Fruit fly (Drosophila melanogaster) whole organism, adult: ENCODE measurements around the gene CG11052.

Experiments used
- CG11617 ChIP-seq: fragments of 200-800 bp; sonication (Bioruptor generic); optimal IDR thresholded peaks from 2 replicates; lab custom pipeline; 2017; ENCODE audit warnings: mild to moderate bottlenecking, missing biosample characterization, missing genetic modification reagents, missing genetic modification characterization
- CG12768 ChIP-seq: fragments of 200-800 bp; sonication (Bioruptor generic); optimal IDR thresholded peaks from 2 replicates; lab custom pipeline; 2017; ENCODE audit warnings: missing biosample characterization, missing genetic modification characterization, mild to moderate bottlenecking, moderate library complexity, missing genetic modification reagents
- CG14711 ChIP-seq: fragments of 200-800 bp; sonication (Bioruptor generic); optimal IDR thresholded peaks from 2 replicates; lab custom pipeline; 2018; ENCODE audit warnings: missing biosample characterization, mild to moderate bottlenecking, missing genetic modification characterization, moderate library complexity
- CG1620 ChIP-seq: fragments of 200-800 bp; sonication (Bioruptor generic); optimal IDR thresholded peaks from 2 replicates; lab custom pipeline; 2016; ENCODE audit warnings: missing biosample characterization, missing genetic modification characterization
- CG33017 ChIP-seq: fragments of 200-800 bp; sonication (Bioruptor generic); optimal IDR thresholded peaks from 2 replicates; lab custom pipeline; 2018; ENCODE audit warnings: missing biosample characterization, mild to moderate bottlenecking, missing genetic modification characterization, moderate library complexity
- CG5204 ChIP-seq: fragments of 200-800 bp; sonication (Bioruptor generic); optimal IDR thresholded peaks from 2 replicates; lab custom pipeline; 2016; ENCODE audit warnings: missing biosample characterization, missing genetic modification characterization
- CG7045 ChIP-seq: fragments of 200-800 bp; sonication (Bioruptor generic); optimal IDR thresholded peaks from 2 replicates; lab custom pipeline; 2017; ENCODE audit warnings: missing biosample characterization, mild to moderate bottlenecking, missing genetic modification characterization
- CG7101 ChIP-seq: fragments of 200-800 bp; sonication (Bioruptor generic); optimal IDR thresholded peaks from 2 replicates; lab custom pipeline; 2018; ENCODE audit warnings: missing biosample characterization, mild to moderate bottlenecking, missing genetic modification characterization, moderate library complexity
- Clk ChIP-seq: fragments of 200-800 bp; sonication (Bioruptor generic); optimal IDR thresholded peaks from 2 replicates; lab custom pipeline; 2017; ENCODE audit warnings: missing biosample characterization, missing genetic modification characterization
- Crg-1 ChIP-seq: fragments of 200-800 bp; sonication (Bioruptor generic); optimal IDR thresholded peaks from 2 replicates; lab custom pipeline; 2016; ENCODE audit warnings: missing biosample characterization, missing genetic modification characterization
- Hr96 ChIP-seq: fragments of 200-800 bp; sonication (Bioruptor generic); optimal IDR thresholded peaks from 2 replicates; lab custom pipeline; 2016; ENCODE audit warnings: missing biosample characterization, missing genetic modification characterization
- Mnt ChIP-seq: fragments of 200-800 bp; sonication (Bioruptor generic); optimal IDR thresholded peaks from 2 replicates; lab custom pipeline; 2016; ENCODE audit warnings: missing biosample characterization, mild to moderate bottlenecking, missing genetic modification characterization
- bab1 ChIP-seq: fragments of 200-800 bp; sonication (Bioruptor generic); optimal IDR thresholded peaks from 3 replicates; lab custom pipeline; 2019; ENCODE audit warnings: missing biosample characterization, mild to moderate bottlenecking, missing genetic modification characterization, moderate library complexity
- cic ChIP-seq: fragments of 200-800 bp; sonication (Bioruptor generic); optimal IDR thresholded peaks from 2 replicates; lab custom pipeline; 2017; ENCODE audit warnings: missing biosample characterization, mild to moderate bottlenecking, missing genetic modification characterization, moderate library complexity
- cnc ChIP-seq, 2 experiments: fragments of >200 bp; optimal IDR thresholded peaks; 2 replicates each; lab custom pipeline; 2017
- kay ChIP-seq: fragments of 200-800 bp; sonication (Bioruptor generic); peaks from one replicate; lab custom pipeline; 2016; ENCODE audit warnings: missing biosample characterization, missing genetic modification characterization, borderline replicate concordance
- ovo ChIP-seq: fragments of 200-800 bp; sonication (Bioruptor generic); optimal IDR thresholded peaks from 2 replicates; lab custom pipeline; 2016; ENCODE audit warnings: missing biosample characterization, missing genetic modification characterization
- pad ChIP-seq: fragments of 200-800 bp; sonication (Bioruptor generic); optimal IDR thresholded peaks from 3 replicates; lab custom pipeline; 2017; ENCODE audit warnings: missing biosample characterization, missing genetic modification characterization, mild to moderate bottlenecking, moderate library complexity, missing genetic modification reagents
- tj ChIP-seq: fragments of 200-800 bp; sonication (Bioruptor generic); optimal IDR thresholded peaks from 3 replicates; lab custom pipeline; 2017; ENCODE audit warnings: missing biosample characterization, mild to moderate bottlenecking, missing genetic modification characterization, moderate library complexity
- toe ChIP-seq: fragments of 200-800 bp; sonication (Bioruptor generic); optimal IDR thresholded peaks from 2 replicates; lab custom pipeline; 2016; ENCODE audit warnings: missing biosample characterization, missing genetic modification characterization

Gene CG11052

dm6 chr3R:7990257-7990656 is 18.8 kb downstream of the CG11052 start:
- TF ChIP-seq pad (GFP tag; lab: Kevin White, UChicago) (no peak), toe (GFP tag; lab: Kevin White, UChicago) (no peak), tj (GFP tag; lab: Kevin White, UChicago) (no peak), CG7101 (tag; lab: Kevin White, UChicago) (no peak), Mnt (GFP tag; lab: Kevin White, UChicago) (no peak), CG5204 (no peak), Clk (GFP tag; lab: Kevin White, UChicago) (no peak), bab1 (GFP tag; lab: Kevin White, UChicago) (no peak), CG1620 (GFP tag; lab: Kevin White, UChicago) (no peak), CG11617 (GFP tag; lab: Kevin White, UChicago) (no peak), CG33017 (tag; lab: Kevin White, UChicago) (no peak), ovo (GFP tag; lab: Kevin White, UChicago) (no peak)

- no peak for TF ChIP-seq toe (GFP tag; lab: Kevin White, UChicago)
- peak; percentile 52 for TF ChIP-seq bab1 (GFP tag; lab: Kevin White, UChicago)
These were observed 27.7 kb downstream of the CG11052 start for dm6 chr3R:7981396-7981795.

- TF ChIP-seq CG5204 (no peak), ovo (GFP tag; lab: Kevin White, UChicago) (no peak), CG7101 (tag; lab: Kevin White, UChicago) (no peak), CG11617 (GFP tag; lab: Kevin White, UChicago) (no peak), Clk (GFP tag; lab: Kevin White, UChicago) (no peak), kay (GFP tag; lab: Kevin White, UChicago) (no peak), pad (GFP tag; lab: Kevin White, UChicago) (no peak), cic (no peak), CG33017 (tag; lab: Kevin White, UChicago) (no peak), Crg-1 (GFP tag; lab: Kevin White, UChicago) (no peak), cnc (optimal IDR thresholded peaks at IDR 0.05; lab: Kevin White, UChicago) (no peak), Hr96 (GFP tag; lab: Kevin White, UChicago) (no peak), CG1620 (GFP tag; lab: Kevin White, UChicago) (no peak), CG12768 (GFP tag; lab: Kevin White, UChicago) (no peak), tj (GFP tag; lab: Kevin White, UChicago) (no peak), bab1 (GFP tag; lab: Kevin White, UChicago) (no peak), Mnt (GFP tag; lab: Kevin White, UChicago) (no peak), toe (GFP tag; lab: Kevin White, UChicago) (no peak)
These were observed 28.9 kb downstream of the CG11052 start, which contains the start of gene Sfp84E for dm6 chr3R:7980222-7980621. Gene Sfp84E, minus strand, starts transcription at chr3R:7980322.

dm6 chr3R:7978379-7979009 is 30.6 kb downstream of the CG11052 start, which contains the start of the genes CD98hc and Os-C:
Gene CD98hc, minus strand, starts transcription at chr3R:7978428.
Gene Os-C, plus strand, starts transcription at chr3R:7978959.
- TF ChIP-seq toe (GFP tag; lab: Kevin White, UChicago) (no peak), tj (GFP tag; lab: Kevin White, UChicago) (peak; percentile 95)

dm6 chr3R:7977011-7977925 is 31.8 kb downstream of the CG11052 start:
- TF ChIP-seq Clk (GFP tag; lab: Kevin White, UChicago) (no peak), ovo (GFP tag; lab: Kevin White, UChicago) (no peak), CG11617 (GFP tag; lab: Kevin White, UChicago) (peak; percentile 21), kay (GFP tag; lab: Kevin White, UChicago) (peak; percentile 84), toe (GFP tag; lab: Kevin White, UChicago) (no peak), Mnt (GFP tag; lab: Kevin White, UChicago) (peak; percentile 62), CG14711 (tag; lab: Kevin White, UChicago) (no peak), Crg-1 (GFP tag; lab: Kevin White, UChicago) (peak; percentile 1), CG7101 (tag; lab: Kevin White, UChicago) (peak; percentile 35), CG5204 (no peak), tj (GFP tag; lab: Kevin White, UChicago) (no peak), Hr96 (GFP tag; lab: Kevin White, UChicago) (no peak), CG33017 (tag; lab: Kevin White, UChicago) (peak; percentile 55), CG12768 (GFP tag; lab: Kevin White, UChicago) (no peak), CG1620 (GFP tag; lab: Kevin White, UChicago) (peak; percentile 52), cic (peak; percentile 68), bab1 (GFP tag; lab: Kevin White, UChicago) (peak; percentile 48), pad (GFP tag; lab: Kevin White, UChicago) (peak; percentile 6), cnc (optimal IDR thresholded peaks at IDR 0.05; lab: Kevin White, UChicago) (no peak), CG7045 (GFP tag; lab: Kevin White, UChicago) (peak; percentile 2)
